Worm (Caenorhabditis elegans) whole organism, late embryonic: ENCODE measurements around the gene elpc-3.

Source experiments
- ceh-34 ChIP-seq: sonication (generic microtip); optimal IDR thresholded peaks from 2 replicates; lab custom pipeline; 2016; ENCODE audit warnings: mild to moderate bottlenecking, missing genetic modification characterization, missing compliant biosample characterization
- nhr-232 ChIP-seq: sonication (generic microtip); optimal IDR thresholded peaks from 2 replicates; lab custom pipeline; 2016; ENCODE audit warnings: missing genetic modification characterization, missing compliant biosample characterization
- sox-4 ChIP-seq: sonication (generic microtip); optimal IDR thresholded peaks from 2 replicates; lab custom pipeline; 2017; ENCODE audit warnings: mild to moderate bottlenecking, missing genetic modification characterization, inconsistent platforms, missing compliant biosample characterization

DNA sequence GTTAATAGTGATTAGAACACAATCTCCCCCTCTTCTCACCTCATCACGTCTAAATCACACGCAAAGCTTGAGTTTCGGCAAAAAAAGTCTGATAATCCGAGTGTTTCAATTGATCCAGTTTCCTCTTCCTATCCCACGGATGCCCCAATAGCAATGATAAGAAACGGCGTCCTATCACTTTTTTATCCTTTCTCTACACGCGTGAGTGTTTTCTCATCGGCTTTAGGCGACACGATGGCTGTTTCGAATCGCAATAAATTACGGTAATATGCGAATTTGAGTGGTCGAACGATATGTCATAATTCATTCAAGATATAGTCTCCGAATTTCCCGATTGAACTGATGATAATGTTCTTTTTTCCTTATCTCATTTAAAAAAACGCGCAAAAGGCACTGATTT, 18.3 kb upstream of the elpc-3 start:
- TF ChIP-seq nhr-232 (tag; lab: Kevin White, UChicago): no peak
- no peak for TF ChIP-seq sox-4 (tag; lab: Kevin White, UChicago)
- no peak for TF ChIP-seq ceh-34
